Worm (Caenorhabditis elegans) whole organism, young adult: ENCODE results near the gene ztf-30.

Experiments used
- efl-1 ChIP-seq: fragments of 150-350 bp; optimal IDR thresholded peaks from 2 replicates; lab custom pipeline; 2014; ENCODE audit warnings: missing biosample characterization, missing genetic modification reagents, missing genetic modification characterization
- unc-62 ChIP-seq: fragments of 150-350 bp; optimal IDR thresholded peaks from 2 replicates; lab custom pipeline; 2014; ENCODE audit warnings: missing biosample characterization, missing genetic modification reagents, missing genetic modification characterization

DNA sequence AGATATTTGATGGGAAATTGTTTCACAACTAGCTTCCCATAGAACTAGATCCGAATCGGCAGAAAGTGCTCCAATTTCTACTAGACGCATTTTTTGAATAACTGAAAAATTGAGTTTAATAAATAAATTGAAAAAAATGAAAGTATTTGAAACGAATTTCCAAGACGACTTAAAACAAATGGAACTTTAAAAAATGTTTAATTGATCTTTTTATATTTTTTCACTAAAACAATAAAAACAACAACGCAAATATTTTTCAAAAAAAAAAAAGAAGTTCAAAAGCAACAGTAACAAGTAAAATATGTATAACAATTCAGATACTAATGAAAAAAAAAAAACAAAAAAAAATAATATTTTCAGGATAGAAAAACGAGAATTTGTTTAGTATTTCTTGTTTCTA, 12.0 kb upstream of the ztf-30 start, which contains the start of gene C06E1.9:
- TF ChIP-seq efl-1 (GFP tag; lab: Kevin White, UChicago) (no peak), unc-62 (no peak)
